Worm (Caenorhabditis elegans): ENCODE results near the gene oac-56.

DNA sequence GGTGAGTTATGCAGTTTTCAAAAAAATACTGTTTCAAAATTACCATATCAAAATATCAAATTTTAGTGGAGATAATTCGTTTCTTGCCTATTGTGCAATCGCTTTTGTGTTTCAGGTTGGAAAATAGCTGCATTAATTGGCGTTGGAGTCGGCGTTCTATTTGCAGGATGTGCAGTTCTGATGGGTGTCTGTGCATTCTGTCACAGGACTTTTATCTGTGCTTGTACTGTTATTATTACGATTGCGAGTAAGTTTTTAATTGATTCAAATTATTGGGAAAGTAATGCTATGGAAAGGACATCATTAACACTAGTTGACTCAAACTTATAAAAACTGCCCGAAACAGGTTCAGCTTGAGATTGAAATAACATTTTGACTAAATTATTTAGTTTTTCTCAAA lies 44.3 kb upstream of the oac-56 start:
- TF ChIP-seq ama-1 (optimal IDR thresholded peaks at IDR 0.05) (no peak), mes-2 (tag; optimal IDR thresholded peaks at IDR 0.05; ENCODE audit: poor library complexity, severe bottlenecking) (no peak), nhr-25 (tag; optimal IDR thresholded peaks at IDR 0.05; ENCODE audit: borderline replicate concordance, insufficient read depth) (no peak), lin-29 (GFP tag; IDR thresholded peaks at IDR 0.05) (no peak), fkh-10 (GFP tag; optimal IDR thresholded peaks at IDR 0.05) (no peak), nhr-10 (tag; optimal IDR thresholded peaks at IDR 0.05) (no peak), mdl-1 (tag; optimal IDR thresholded peaks at IDR 0.05) (no peak), aly-2 (tag; optimal IDR thresholded peaks at IDR 0.05) (no peak), hlh-30 (tag; optimal IDR thresholded peaks at IDR 0.05; ENCODE audit: insufficient read depth) (no peak)
